Fruit fly (Drosophila melanogaster) whole organism, wandering third instar larva: ENCODE results near the gene CG10435.
A peak's percentile ranks its signal among the peaks of the same experiment; 100 is the strongest.

Source experiments
- CG32264 ChIP-seq: fragments of 200-800 bp; sonication (Bioruptor generic); optimal IDR thresholded peaks from 2 replicates; lab custom pipeline; 2016; ENCODE audit warnings: missing biosample characterization, missing genetic modification characterization
- CG9705 ChIP-seq: fragments of 200-800 bp; sonication (Bioruptor generic); optimal IDR thresholded peaks from 2 replicates; lab custom pipeline; 2018; ENCODE audit warnings: missing biosample characterization, mild to moderate bottlenecking, missing genetic modification characterization
- CrebA ChIP-seq: fragments of 200-800 bp; sonication (Bioruptor generic); optimal IDR thresholded peaks from 2 replicates; lab custom pipeline; 2016; ENCODE audit warnings: missing biosample characterization, mild to moderate bottlenecking, missing genetic modification characterization, borderline replicate concordance
- Dfd ChIP-seq: fragments of >200 bp; optimal IDR thresholded peaks from 2 replicates; lab custom pipeline; 2017; ENCODE audit warnings: missing biosample characterization, missing genetic modification characterization
- Dif ChIP-seq: fragments of 200-275, 200-300 bp; sonication (Bioruptor generic); optimal IDR thresholded peaks from 2 replicates; lab custom pipeline; 2018; ENCODE audit warnings: missing biosample characterization, missing genetic modification characterization; ENCODE audit not compliant: partially characterized antibody
- GATAd ChIP-seq: sonication (Bioruptor generic); optimal IDR thresholded peaks from 2 replicates; lab custom pipeline; 2016; ENCODE audit warnings: missing biosample characterization, missing genetic modification characterization
- HLH106 ChIP-seq: fragments of 200-800 bp; optimal IDR thresholded peaks from 3 replicates; lab custom pipeline; 2019; ENCODE audit warnings: missing biosample characterization, mild to moderate bottlenecking, missing genetic modification characterization, moderate library complexity
- Hnf4 ChIP-seq: fragments of 200-800 bp; sonication (Bioruptor generic); optimal IDR thresholded peaks from 2 replicates; lab custom pipeline; 2016; ENCODE audit warnings: missing biosample characterization, mild to moderate bottlenecking, missing genetic modification characterization
- Hr78 ChIP-seq: fragments of >200 bp; optimal IDR thresholded peaks from 2 replicates; lab custom pipeline; 2017; ENCODE audit warnings: missing biosample characterization, missing genetic modification characterization
- Hr83 ChIP-seq: fragments of 200-300 bp; sonication (Bioruptor generic); optimal IDR thresholded peaks from 2 replicates; lab custom pipeline; 2016; ENCODE audit warnings: missing biosample characterization, mild to moderate bottlenecking, missing genetic modification characterization, moderate library complexity; ENCODE audit not compliant: poor library complexity, severe bottlenecking
- Jra ChIP-seq: sonication (Bioruptor generic); optimal IDR thresholded peaks from 2 replicates; lab custom pipeline; 2016; ENCODE audit warnings: missing biosample characterization, missing genetic modification characterization
- Mio ChIP-seq: sonication (Bioruptor generic); optimal IDR thresholded peaks from 2 replicates; lab custom pipeline; 2016; ENCODE audit warnings: missing biosample characterization, missing genetic modification characterization
- Myc ChIP-seq: fragments of >200 bp; optimal IDR thresholded peaks from 2 replicates; lab custom pipeline; 2017
- OdsH ChIP-seq: fragments of 200-800 bp; sonication (Bioruptor generic); optimal IDR thresholded peaks from 2 replicates; lab custom pipeline; 2016; ENCODE audit warnings: missing biosample characterization, mild to moderate bottlenecking, missing genetic modification characterization
- Rel ChIP-seq, 2 experiments: fragments of 200-800 bp; sonication (Bioruptor generic) in 1 of 2; optimal IDR thresholded peaks; 2 replicates in 1 of 2; 3 replicates in 1 of 2; lab custom pipeline; 2016 to 2019; ENCODE audit warnings: mild to moderate bottlenecking in 2 of 2, missing biosample characterization in 2 of 2, missing genetic modification characterization in 2 of 2, moderate library complexity in 1 of 2
- Sp1 ChIP-seq: fragments of 200-800 bp; sonication (Bioruptor generic); optimal IDR thresholded peaks from 3 replicates; lab custom pipeline; 2019; ENCODE audit warnings: missing biosample characterization, mild to moderate bottlenecking, missing genetic modification characterization, moderate library complexity
- Vsx2 ChIP-seq: fragments of 200-300, 225-300 bp; sonication (Bioruptor generic); optimal IDR thresholded peaks from 2 replicates; lab custom pipeline; 2018; ENCODE audit warnings: missing biosample characterization, missing genetic modification characterization; ENCODE audit not compliant: partially characterized antibody
- br ChIP-seq: fragments of 200-800 bp; sonication (Bioruptor generic); optimal IDR thresholded peaks from 2 replicates; lab custom pipeline; 2016; ENCODE audit warnings: missing biosample characterization, missing genetic modification characterization
- brk ChIP-seq: fragments of 200-800 bp; sonication (Bioruptor generic); optimal IDR thresholded peaks from 2 replicates; lab custom pipeline; 2016; ENCODE audit warnings: missing biosample characterization, mild to moderate bottlenecking, missing genetic modification characterization
- dl ChIP-seq, 2 experiments: fragments of 175-275, 200-275 bp in 1 of 2; fragments of 200-275 bp in 1 of 2; sonication (Bioruptor generic); optimal IDR thresholded peaks; lab custom pipeline; 2018; ENCODE audit warnings: mild to moderate bottlenecking in 2 of 2, missing biosample characterization in 2 of 2, missing genetic modification characterization in 2 of 2, moderate library complexity in 2 of 2; ENCODE audit not compliant: partially characterized antibody in 2 of 2, insufficient read depth in 1 of 2
- dmrt93B ChIP-seq: fragments of 200-800 bp; sonication (Bioruptor generic); optimal IDR thresholded peaks from 2 replicates; lab custom pipeline; 2018; ENCODE audit warnings: missing biosample characterization, mild to moderate bottlenecking, missing genetic modification characterization
- ey ChIP-seq: fragments of 200-800 bp; sonication (Bioruptor generic); optimal IDR thresholded peaks from 2 replicates; lab custom pipeline; 2016; ENCODE audit warnings: missing biosample characterization, missing genetic modification characterization
- foxo ChIP-seq, 2 experiments: fragments of 200-800 bp; sonication (Bioruptor generic); optimal IDR thresholded peaks; 2 replicates in 1 of 2; 3 replicates in 1 of 2; lab custom pipeline; 2016 to 2017; ENCODE audit warnings: missing biosample characterization in 2 of 2, missing genetic modification characterization in 2 of 2
- fru ChIP-seq: fragments of 200-800 bp; sonication (Bioruptor generic); optimal IDR thresholded peaks from 3 replicates; lab custom pipeline; 2016; ENCODE audit warnings: missing biosample characterization, mild to moderate bottlenecking, missing genetic modification characterization
- h ChIP-seq: fragments of 200-800 bp; sonication (Bioruptor generic); optimal IDR thresholded peaks from 3 replicates; lab custom pipeline; 2016; ENCODE audit warnings: missing biosample characterization, mild to moderate bottlenecking, missing genetic modification characterization
- jim ChIP-seq: fragments of 175-275, 200-325 bp; sonication (Bioruptor generic); optimal IDR thresholded peaks from 2 replicates; lab custom pipeline; 2016; ENCODE audit warnings: missing biosample characterization, mild to moderate bottlenecking, missing genetic modification characterization
- lola ChIP-seq: fragments of >200 bp; optimal IDR thresholded peaks from 2 replicates; lab custom pipeline; 2017; ENCODE audit warnings: missing biosample characterization, missing genetic modification characterization
- pan ChIP-seq: fragments of >200 bp; optimal IDR thresholded peaks from 2 replicates; lab custom pipeline; 2017
- rgr ChIP-seq: fragments of 200-800 bp; sonication (Bioruptor generic); optimal IDR thresholded peaks from 3 replicates; lab custom pipeline; 2016; ENCODE audit warnings: missing biosample characterization, mild to moderate bottlenecking, missing genetic modification characterization
- sage ChIP-seq: fragments of 200-800 bp; sonication (Bioruptor generic); optimal IDR thresholded peaks from 2 replicates; lab custom pipeline; 2016; ENCODE audit warnings: missing biosample characterization, mild to moderate bottlenecking, missing genetic modification characterization
- sv ChIP-seq: fragments of 200-800 bp; sonication (Bioruptor generic); optimal IDR thresholded peaks from 3 replicates; lab custom pipeline; 2016; ENCODE audit warnings: missing biosample characterization, missing genetic modification characterization
- tai ChIP-seq: sonication (Bioruptor generic); optimal IDR thresholded peaks from 2 replicates; lab custom pipeline; 2016; ENCODE audit warnings: missing biosample characterization, missing genetic modification characterization
- woc ChIP-seq: sonication (Bioruptor generic); optimal IDR thresholded peaks from 2 replicates; lab custom pipeline; 2016; ENCODE audit warnings: missing biosample characterization, mild to moderate bottlenecking, missing genetic modification characterization

The CG10435 gene

dm6 chr3R:7977011-7977925, 35.7 kb downstream of the CG10435 start:
- peak; percentile 50 for TF ChIP-seq h (GFP tag; lab: Kevin White, UChicago)
- peak; percentile 34 for TF ChIP-seq Sp1 (GFP tag; lab: Kevin White, UChicago)
- peak; percentile 7 for TF ChIP-seq OdsH (GFP tag; lab: Kevin White, UChicago)
- peak; percentile 82 for TF ChIP-seq Dif (GFP tag; lab: Kevin White, UChicago)
- peak; percentile 54 for TF ChIP-seq Vsx2 (GFP tag; lab: Kevin White, UChicago)
- peak; percentile 56 for TF ChIP-seq Hnf4 (GFP tag; lab: Kevin White, UChicago)
- peak; percentile 13 for TF ChIP-seq woc
- TF ChIP-seq fru (GFP tag; lab: Kevin White, UChicago) = no peak
- peak in 1 of 2 experiments; percentile 8 for TF ChIP-seq foxo (GFP tag; optimal IDR thresholded peaks at IDR 0.05; lab: Kevin White, UChicago)
- peak; percentile 4 for TF ChIP-seq HLH106 (tag; lab: Kevin White, UChicago)
- no peak for TF ChIP-seq CG32264 (GFP tag; lab: Kevin White, UChicago)
- no peak for TF ChIP-seq dl (GFP tag; optimal IDR thresholded peaks at IDR 0.05; lab: Kevin White, UChicago; ENCODE audit: insufficient read depth in 1 of 2, partially characterized antibody in 2 of 2)
- peak; percentile 17 for TF ChIP-seq br (GFP tag; lab: Kevin White, UChicago)
- no peak for TF ChIP-seq GATAd (GFP tag; lab: Kevin White, UChicago)
- peak; percentile 8 for TF ChIP-seq sv (GFP tag; lab: Kevin White, UChicago)
- TF ChIP-seq CrebA = peak; percentile 27
- TF ChIP-seq Jra = no peak
- no peak for TF ChIP-seq dmrt93B
- no peak for TF ChIP-seq Mio
- TF ChIP-seq rgr (GFP tag; lab: Kevin White, UChicago) = peak; percentile 28
- no peak for TF ChIP-seq Rel (GFP tag; optimal IDR thresholded peaks at IDR 0.05; lab: Kevin White, UChicago)
- TF ChIP-seq Rel (tag; optimal IDR thresholded peaks at IDR 0.05; lab: Kevin White, UChicago) = peak; percentile 69

DNA sequence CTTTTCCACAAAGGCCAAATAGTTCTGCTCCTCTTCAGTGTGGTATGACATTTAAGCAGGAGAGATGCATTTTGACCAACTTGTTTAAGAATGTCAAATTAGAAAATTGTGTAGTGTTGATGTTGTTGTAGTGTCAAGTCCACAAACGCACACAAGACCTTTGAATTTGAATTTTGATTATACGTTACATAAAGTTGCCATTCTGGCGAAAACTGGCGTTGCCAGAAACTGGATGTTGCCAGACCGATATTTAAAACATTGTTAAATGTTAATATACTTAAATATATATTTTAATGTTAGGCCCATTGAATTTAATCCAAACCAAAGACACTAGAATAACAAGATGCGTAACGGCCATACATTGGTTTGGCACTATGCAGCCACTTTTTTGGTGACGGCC, 40.0 kb downstream of the CG10435 start:
- TF ChIP-seq Mio (no peak), GATAd (GFP tag; lab: Kevin White, UChicago) (no peak), ey (GFP tag; lab: Kevin White, UChicago) (no peak), dl (GFP tag; optimal IDR thresholded peaks at IDR 0.05; lab: Kevin White, UChicago; ENCODE audit: insufficient read depth in 1 of 2, partially characterized antibody in 2 of 2) (no peak), tai (GFP tag; lab: Kevin White, UChicago) (no peak), sage (GFP tag; lab: Kevin White, UChicago) (no peak), CrebA (no peak), dmrt93B (no peak), Myc (lab: Kevin White, UChicago) (no peak), lola (GFP tag; lab: Kevin White, UChicago) (no peak), Jra (no peak), Rel (GFP tag; optimal IDR thresholded peaks at IDR 0.05; lab: Kevin White, UChicago) (no peak), Rel (tag; optimal IDR thresholded peaks at IDR 0.05; lab: Kevin White, UChicago) (no peak), CG9705 (GFP tag; lab: Kevin White, UChicago) (no peak), Vsx2 (GFP tag; lab: Kevin White, UChicago) (no peak)

dm6 chr3R:7972179-7972578, 40.8 kb downstream of the CG10435 start:
- TF ChIP-seq h (GFP tag; lab: Kevin White, UChicago) (no peak), Myc (lab: Kevin White, UChicago) (no peak), pan (no peak), jim (no peak), tai (GFP tag; lab: Kevin White, UChicago) (no peak), Hr78 (no peak), CG32264 (GFP tag; lab: Kevin White, UChicago) (no peak), brk (GFP tag; lab: Kevin White, UChicago) (no peak), rgr (GFP tag; lab: Kevin White, UChicago) (no peak), OdsH (GFP tag; lab: Kevin White, UChicago) (no peak), Hr83 (no peak), Dfd (GFP tag; lab: Kevin White, UChicago) (no peak), Rel (GFP tag; optimal IDR thresholded peaks at IDR 0.05; lab: Kevin White, UChicago) (no peak), Rel (tag; optimal IDR thresholded peaks at IDR 0.05; lab: Kevin White, UChicago) (no peak)
- TF ChIP-seq, all 38 proteins: peak for 0
